Worm (Caenorhabditis elegans) whole organism, L2 larva: ENCODE data around the gene Y38E10A.14.

ENCODE experiments used
- alr-1 ChIP-seq: fragments of 150-350 bp; optimal IDR thresholded peaks from 2 replicates; lab custom pipeline; 2014; ENCODE audit warnings: missing biosample characterization, missing genetic modification characterization
- ama-1 ChIP-seq: fragments of 150-350 bp; optimal IDR thresholded peaks from 2 replicates; lab custom pipeline; 2018; ENCODE audit warnings: inconsistent platforms
- dmd-4 ChIP-seq: sonication (generic microtip); optimal IDR thresholded peaks from 2 replicates; lab custom pipeline; 2017; ENCODE audit warnings: missing biosample characterization, missing genetic modification characterization
- egl-27 ChIP-seq: sonication (generic microtip); optimal IDR thresholded peaks from 3 replicates; lab custom pipeline; 2017; ENCODE audit warnings: missing biosample characterization, missing genetic modification reagents, missing genetic modification characterization
- elt-1 ChIP-seq: fragments of 150-350 bp; optimal IDR thresholded peaks from 2 replicates; lab custom pipeline; 2014; ENCODE audit warnings: missing biosample characterization, missing genetic modification characterization
- fos-1 ChIP-seq: fragments of 150-350 bp; optimal IDR thresholded peaks from 2 replicates; lab custom pipeline; 2014; ENCODE audit warnings: missing biosample characterization, missing genetic modification characterization
- nhr-237 ChIP-seq: fragments of 150-350 bp; optimal IDR thresholded peaks from 2 replicates; lab custom pipeline; 2014; ENCODE audit warnings: missing biosample characterization, missing genetic modification characterization
- nhr-77 ChIP-seq: fragments of 150-350 bp; optimal IDR thresholded peaks from 2 replicates; lab custom pipeline; 2014; ENCODE audit warnings: missing biosample characterization, missing genetic modification characterization
- peb-1 ChIP-seq: fragments of 150-350 bp; optimal IDR thresholded peaks from 2 replicates; lab custom pipeline; 2014; ENCODE audit warnings: missing biosample characterization, missing genetic modification characterization

DNA sequence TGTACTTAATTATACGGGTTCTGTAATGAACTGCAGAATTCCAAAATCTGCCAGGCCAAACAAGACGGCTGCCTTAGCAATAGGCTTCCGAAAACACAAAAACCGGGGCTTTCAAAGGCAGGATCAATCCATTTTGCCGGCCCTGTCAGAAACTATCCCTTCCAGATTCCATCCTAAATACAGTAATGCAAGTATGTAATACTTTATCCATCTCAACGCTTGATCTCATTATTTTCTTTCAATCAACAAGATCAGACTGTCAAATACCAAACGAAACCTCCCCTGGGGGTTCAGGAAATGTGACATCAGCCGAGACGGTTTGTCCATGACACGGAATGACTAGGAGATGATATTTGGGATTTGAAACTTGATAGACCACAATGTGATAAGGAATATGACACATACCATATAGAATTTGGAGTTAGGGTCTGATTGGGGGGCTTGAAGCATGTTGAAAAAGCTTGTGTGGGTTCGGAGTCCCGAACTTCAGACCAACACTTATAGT lies 1.8 kb upstream of the Y38E10A.14 start:
- no peak for TF ChIP-seq elt-1 (tag; lab: Kevin White, UChicago)
- no peak for TF ChIP-seq nhr-237
- no peak for TF ChIP-seq ama-1 (lab: Kevin White, UChicago)
- TF ChIP-seq dmd-4 (tag; lab: Kevin White, UChicago), result no peak
- no peak for TF ChIP-seq alr-1 (tag; lab: Kevin White, UChicago)
- no peak for TF ChIP-seq nhr-77 (tag; lab: Kevin White, UChicago)
- TF ChIP-seq egl-27, result no peak
- TF ChIP-seq fos-1, result no peak
- no peak for TF ChIP-seq peb-1 (tag; lab: Kevin White, UChicago)
